Fruit fly (Drosophila melanogaster): ENCODE measurements around the gene Mst84Da.

Mst84Da gene

DNA sequence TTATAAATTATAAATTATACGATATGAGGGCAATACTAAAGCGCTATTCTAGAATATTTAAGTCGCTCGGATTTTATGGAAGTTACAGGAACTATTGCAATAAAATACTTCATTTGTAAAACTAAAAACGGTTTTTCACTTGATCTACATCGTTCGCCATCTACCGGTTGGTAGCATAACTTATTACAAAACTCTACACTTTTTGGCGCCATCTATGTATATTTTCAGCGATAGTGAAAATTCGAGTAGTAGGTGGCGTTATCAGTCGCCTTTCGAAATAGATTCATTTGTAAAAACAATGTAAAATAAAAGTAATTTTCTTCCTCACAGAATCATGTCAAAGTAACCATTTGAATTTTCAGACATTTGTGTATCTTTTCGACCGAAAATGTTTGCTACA lies 19.2 kb upstream of the Mst84Da start, which contains the start of gene nxf4 (continued):
- peak; percentile 43; the same call in 1 of the 3 replicates for TF ChIP-seq B-H1 (GFP tag; IDR thresholded peaks at IDR 0.05)
- TF ChIP-seq nmo (GFP tag; optimal IDR thresholded peaks at IDR 0.05) = peak; percentile 76
- TF ChIP-seq CG7987 (GFP tag; optimal IDR thresholded peaks at IDR 0.05) = no peak
- no peak for TF ChIP-seq dimm (GFP tag; IDR thresholded peaks at IDR 0.05)
- no peak for TF ChIP-seq Usf (GFP tag; optimal IDR thresholded peaks at IDR 0.05)
- TF ChIP-seq CG17612 (GFP tag; IDR thresholded peaks at IDR 0.05) = 0 out of 2 replicates have a peak, but pooled peaks have one; percentile 39
- TF ChIP-seq CG10979 (tag; optimal IDR thresholded peaks at IDR 0.05) = no peak
- TF ChIP-seq CG5953 (GFP tag; IDR thresholded peaks at IDR 0.05) = 0 out of 2 replicates have a peak, but pooled peaks have one; percentile 20
- TF ChIP-seq Hmx (GFP tag; optimal IDR thresholded peaks at IDR 0.05) = no peak
- TF ChIP-seq CG2712 (tag; optimal IDR thresholded peaks at IDR 0.05) = peak; percentile 76
- no peak for TF ChIP-seq grau (tag; optimal IDR thresholded peaks at IDR 0.05)
- TF ChIP-seq CG12155 (GFP tag; optimal IDR thresholded peaks at IDR 0.05) = peak; percentile 68
- TF ChIP-seq CG6175 (GFP tag; IDR thresholded peaks at IDR 0.05) = peak; percentile 57; the same call in 1 of the 3 replicates
- TF ChIP-seq pum (GFP tag; optimal IDR thresholded peaks at IDR 0.05) = peak; percentile 84
- TF ChIP-seq gsb-n (tag; optimal IDR thresholded peaks at IDR 0.05) = peak; percentile 1
- peak; percentile 31 for TF ChIP-seq CG12219 (GFP tag; optimal IDR thresholded peaks at IDR 0.05)
- no peak for TF ChIP-seq CG31365 (tag; optimal IDR thresholded peaks at IDR 0.05)
- peak in 1 of 2 experiments; percentile 19 for TF ChIP-seq crp (GFP tag; optimal IDR thresholded peaks at IDR 0.05)
- TF ChIP-seq fd102C (GFP tag; optimal IDR thresholded peaks at IDR 0.05) = peak; percentile 71
- TF ChIP-seq CG15269 (tag; optimal IDR thresholded peaks at IDR 0.05) = peak; percentile 43
- peak; percentile 93 for TF ChIP-seq CG11456 (GFP tag; IDR thresholded peaks at IDR 0.05)
- no peak for TF ChIP-seq ro (GFP tag; IDR thresholded peaks at IDR 0.05)
- no peak for TF ChIP-seq ap (GFP tag; IDR thresholded peaks at IDR 0.05)
- TF ChIP-seq CG33557 (GFP tag; optimal IDR thresholded peaks at IDR 0.05) = peak; percentile 43
- no peak for TF ChIP-seq Eip74EF (GFP tag; optimal IDR thresholded peaks at IDR 0.05)
- no peak for TF ChIP-seq chm (GFP tag; IDR thresholded peaks at IDR 0.05)
- TF ChIP-seq gem (tag; optimal IDR thresholded peaks at IDR 0.05) = peak; percentile 76
- peak; percentile 31 for TF ChIP-seq mirr (GFP tag; optimal IDR thresholded peaks at IDR 0.05)
- peak; percentile 57; the same call in 1 of the 3 replicates for TF ChIP-seq CG3726 (GFP tag; IDR thresholded peaks at IDR 0.05)
- no peak for TF ChIP-seq Sin3A (optimal IDR thresholded peaks at IDR 0.05)
- TF ChIP-seq CG9817 (tag; optimal IDR thresholded peaks at IDR 0.05) = peak; percentile 80
- peak; percentile 71 for TF ChIP-seq HmgZ (tag; optimal IDR thresholded peaks at IDR 0.05)
- peak; percentile 44 for TF ChIP-seq fd3F (GFP tag; optimal IDR thresholded peaks at IDR 0.05)
- peak; percentile 62 for TF ChIP-seq CG32772 (GFP tag; IDR thresholded peaks at IDR 0.05)
- peak; percentile 13; the same call in 1 of the 2 replicates for TF ChIP-seq gsb (GFP tag; IDR thresholded peaks at IDR 0.05)
- peak; percentile 2 for TF ChIP-seq odd (GFP tag; optimal IDR thresholded peaks at IDR 0.05)
- TF ChIP-seq CG11093 (GFP tag; IDR thresholded peaks at IDR 0.05) = no peak; the same call in 2 of the 3 replicates
- peak; percentile 82 for TF ChIP-seq CG9609 (GFP tag; optimal IDR thresholded peaks at IDR 0.05)
- peak; percentile 50 for TF ChIP-seq CG2678 (tag; optimal IDR thresholded peaks at IDR 0.05)
- peak; percentile 66; the same call in 1 of the 2 replicates for TF ChIP-seq CG6689 (GFP tag; IDR thresholded peaks at IDR 0.05)
- peak; percentile 17 for TF ChIP-seq Nf-YB (GFP tag; optimal IDR thresholded peaks at IDR 0.05)
- TF ChIP-seq lmd (GFP tag; IDR thresholded peaks at IDR 0.05) = peak; percentile 81
- no peak for TF ChIP-seq CG12391 (tag; optimal IDR thresholded peaks at IDR 0.05)
- TF ChIP-seq CG10147 (GFP tag; optimal IDR thresholded peaks at IDR 0.05) = peak; percentile 58
- peak; percentile 79 for TF ChIP-seq CG3847 (GFP tag; IDR thresholded peaks at IDR 0.05)
- TF ChIP-seq CG31441 (GFP tag; IDR thresholded peaks at IDR 0.05) = peak; percentile 47; the same call in 1 of the 2 replicates
- peak; percentile 86 for TF ChIP-seq shn (GFP tag; optimal IDR thresholded peaks at IDR 0.05)
- no peak for TF ChIP-seq Sox100B (GFP tag; optimal IDR thresholded peaks at IDR 0.05)
- no peak for TF ChIP-seq Hr39 (optimal IDR thresholded peaks at IDR 0.05)
